Fruit fly (Drosophila melanogaster): Measurements from ENCODE around the gene CG14297.

- TF ChIP-seq psq (optimal IDR thresholded peaks at IDR 0.05) (no peak), pan (optimal IDR thresholded peaks at IDR 0.05) (no peak), CG8478 (optimal IDR thresholded peaks at IDR 0.05) (no peak), usp (GFP tag; optimal IDR thresholded peaks at IDR 0.05) (no peak), EcR (GFP tag; optimal IDR thresholded peaks at IDR 0.05) (no peak)
Observed at dm6 chr3R:18915644-18916194, 17.8 kb downstream of the CG14297 start.

All from whole organism.